Worm (Caenorhabditis elegans): Measurements from ENCODE around the gene Y58A7A.2.

DNA sequence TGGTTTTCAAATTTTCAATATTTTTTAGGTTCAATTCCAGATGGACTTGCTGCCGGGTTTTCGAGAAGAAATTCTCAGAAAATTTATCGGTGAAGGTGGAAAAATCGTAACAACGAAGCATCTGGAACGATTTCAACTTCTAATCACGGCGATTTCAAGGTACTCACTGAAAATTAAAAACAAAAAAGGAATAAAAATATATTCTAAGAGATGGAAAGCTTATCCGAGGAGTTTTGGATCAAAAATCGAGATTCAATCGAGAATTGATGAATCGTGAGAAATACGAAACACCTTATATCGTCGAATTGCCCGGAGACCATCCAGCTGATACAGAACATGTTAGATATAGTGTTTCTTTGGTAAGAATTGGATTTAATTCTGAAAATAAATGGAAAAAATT lies 19.7 kb downstream of the Y58A7A.2 start, which contains the start of gene K11D12.12:
- TF ChIP-seq ztf-23 (GFP tag; IDR thresholded peaks at IDR 0.05): no peak
- no peak for TF ChIP-seq ztf-29 (GFP tag; IDR thresholded peaks at IDR 0.05)
- no peak for TF ChIP-seq med-1 (GFP tag; optimal IDR thresholded peaks at IDR 0.05; ENCODE audit: insufficient read depth)
- no peak for TF ChIP-seq ref-1 (GFP tag; conservative IDR thresholded peaks at IDR 0.05)
- no peak for TF ChIP-seq klf-2 (GFP tag; conservative IDR thresholded peaks at IDR 0.05)
- TF ChIP-seq cog-1 (tag; optimal IDR thresholded peaks at IDR 0.05): no peak
- TF ChIP-seq T22C8.4 (GFP tag; IDR thresholded peaks at IDR 0.05): no peak

All from whole organism, midembryonic.